Worm (Caenorhabditis elegans): ENCODE results near the gene rpl-15.

rpl-15 gene

DNA sequence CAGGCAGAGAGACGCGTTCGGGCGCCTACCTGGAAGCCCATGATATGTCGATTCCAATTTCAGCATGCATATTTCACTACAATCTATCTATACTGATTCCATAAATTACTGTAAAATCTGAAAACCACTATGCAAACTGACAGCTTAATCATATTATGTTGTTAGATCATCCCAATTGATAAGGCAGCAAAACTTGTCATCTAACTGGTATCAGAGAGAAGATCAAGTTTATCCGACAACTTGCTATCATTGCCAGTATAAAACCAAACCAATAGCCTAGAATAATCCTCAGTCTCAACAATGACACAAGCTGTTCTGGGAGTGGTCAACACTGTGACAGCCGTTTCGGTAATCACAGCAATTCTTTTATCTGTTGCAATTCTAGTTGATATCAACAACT lies 50.2 kb downstream of the rpl-15 start, which contains the start of gene col-102:
TSS of gene col-102 (plus strand) at position 301 of the 400 bp plus-strand sequence.
- no peak for TF ChIP-seq unc-39 (tag; optimal IDR thresholded peaks at IDR 0.05)
- no peak for TF ChIP-seq ztf-1 (GFP tag; conservative IDR thresholded peaks at IDR 0.05)
- no peak for TF ChIP-seq nhr-21 (tag; optimal IDR thresholded peaks at IDR 0.05)
- no peak for TF ChIP-seq nhr-12 (tag; optimal IDR thresholded peaks at IDR 0.05)
- no peak for TF ChIP-seq nhr-77 (tag; optimal IDR thresholded peaks at IDR 0.05)
- TF ChIP-seq ceh-16 (tag; optimal IDR thresholded peaks at IDR 0.05), result no peak
- no peak for TF ChIP-seq ztf-4 (tag; optimal IDR thresholded peaks at IDR 0.05)
- no peak for TF ChIP-seq sma-9 (GFP tag; optimal IDR thresholded peaks at IDR 0.05)
- no peak for TF ChIP-seq sma-9 (tag; optimal IDR thresholded peaks at IDR 0.05)
- TF ChIP-seq mdl-1 (tag; optimal IDR thresholded peaks at IDR 0.05), result no peak
- TF ChIP-seq blmp-1 (tag; optimal IDR thresholded peaks at IDR 0.05; ENCODE audit: insufficient read depth), result no peak
- no peak for TF ChIP-seq nhr-237 (tag; optimal IDR thresholded peaks at IDR 0.05)
- no peak for TF ChIP-seq nhr-10 (tag; optimal IDR thresholded peaks at IDR 0.05)
- TF ChIP-seq ceh-82 (tag; optimal IDR thresholded peaks at IDR 0.05), result no peak

DNA sequence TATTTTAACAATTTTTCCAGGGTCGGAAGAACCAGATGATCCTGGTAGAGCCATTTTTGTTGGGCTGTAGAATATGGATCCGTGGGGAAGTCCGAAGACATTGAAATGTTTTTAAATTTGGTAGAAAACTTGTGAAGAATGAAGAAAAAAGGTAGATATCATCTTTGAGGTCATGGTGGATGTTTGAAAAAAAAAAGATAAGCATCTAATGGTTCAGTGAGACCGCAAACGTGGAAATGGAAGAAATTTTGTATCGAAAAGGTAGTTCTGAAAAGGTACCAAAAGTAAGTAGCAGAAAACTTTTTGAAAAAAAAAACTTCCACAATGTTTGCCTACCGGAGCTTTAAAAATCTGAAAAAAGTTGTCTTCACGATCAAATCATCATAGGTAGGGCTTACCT lies 50.8 kb downstream of the rpl-15 start, which contains the start of gene prmt-4:
TSS of gene prmt-4 (minus strand) at position 101 of the 400 bp plus-strand sequence.
- TF ChIP-seq ztf-11 (tag; optimal IDR thresholded peaks at IDR 0.05), result no peak
- no peak for TF ChIP-seq elt-1 (tag; optimal IDR thresholded peaks at IDR 0.05)
- no peak for TF ChIP-seq mdl-1 (tag; optimal IDR thresholded peaks at IDR 0.05)
- TF ChIP-seq elt-3 (tag; optimal IDR thresholded peaks at IDR 0.05), result no peak
- TF ChIP-seq nhr-12 (tag; optimal IDR thresholded peaks at IDR 0.05), result no peak
- TF ChIP-seq egl-27 (tag; optimal IDR thresholded peaks at IDR 0.05), result no peak
- no peak for TF ChIP-seq nhr-11 (tag; optimal IDR thresholded peaks at IDR 0.05)
